Fruit fly (Drosophila melanogaster): ENCODE results near the gene CG34178.
A peak's percentile ranks its signal among the peaks of the same experiment; 100 is the strongest.

The CG34178 gene

dm6 chr2L:4463323-4463722 lies 29.6 kb downstream of the CG34178 start, which contains the start of the genes CG15443 and Paris (continued):
- TF ChIP-seq kah (GFP tag; optimal IDR thresholded peaks at IDR 0.05): peak; percentile 50
- peak; percentile 97 for TF ChIP-seq stwl (tag; optimal IDR thresholded peaks at IDR 0.05)
- peak; percentile 15 for TF ChIP-seq Fer3 (tag; optimal IDR thresholded peaks at IDR 0.05)
- peak; percentile 90 for TF ChIP-seq HLH4C (GFP tag; IDR thresholded peaks at IDR 0.05; ENCODE audit: partially characterized antibody)
- peak; percentile 73 for TF ChIP-seq Scr (GFP tag; IDR thresholded peaks at IDR 0.05; ENCODE audit: partially characterized antibody)
- no peak for TF ChIP-seq fd3F (GFP tag; optimal IDR thresholded peaks at IDR 0.05)
- no peak for TF ChIP-seq C15 (GFP tag; IDR thresholded peaks at IDR 0.05)
- peak; percentile 54 for TF ChIP-seq CG15514 (GFP tag; optimal IDR thresholded peaks at IDR 0.05)
- TF ChIP-seq CG6254 (GFP tag; optimal IDR thresholded peaks at IDR 0.05): peak; percentile 100
- TF ChIP-seq CG10959 (GFP tag; IDR thresholded peaks at IDR 0.05): no peak
- TF ChIP-seq Mrtf (GFP tag; IDR thresholded peaks at IDR 0.05): no peak
- peak; percentile 69 for TF ChIP-seq unc-4 (GFP tag; IDR thresholded peaks at IDR 0.05; ENCODE audit: partially characterized antibody)
- peak in 1 of 2 experiments; percentile 85 for TF ChIP-seq crp (GFP tag; optimal IDR thresholded peaks at IDR 0.05)
- TF ChIP-seq ham (GFP tag; IDR thresholded peaks at IDR 0.05): no peak
- TF ChIP-seq Ets97D (GFP tag; optimal IDR thresholded peaks at IDR 0.05): peak; percentile 41
- TF ChIP-seq Doc3 (GFP tag; IDR thresholded peaks at IDR 0.05; ENCODE audit: partially characterized antibody): peak; percentile 40; the same call in 1 of the 3 replicates
- TF ChIP-seq MTF-1 (GFP tag; optimal IDR thresholded peaks at IDR 0.05; ENCODE audit: borderline replicate concordance): peak; percentile 7
- TF ChIP-seq pzg (GFP tag; optimal IDR thresholded peaks at IDR 0.05): peak; percentile 61
- peak; percentile 24 for TF ChIP-seq nau (GFP tag; optimal IDR thresholded peaks at IDR 0.05)
- peak; percentile 77 for TF ChIP-seq Dp (GFP tag; optimal IDR thresholded peaks at IDR 0.05)
- peak; percentile 65 for TF ChIP-seq amos (GFP tag; IDR thresholded peaks at IDR 0.05; ENCODE audit: partially characterized antibody)
- TF ChIP-seq BEAF-32 (GFP tag; optimal IDR thresholded peaks at IDR 0.05): peak; percentile 42
- peak; percentile 86 for TF ChIP-seq E2f2 (GFP tag; IDR thresholded peaks at IDR 0.05)
- TF ChIP-seq MESR4 (GFP tag; optimal IDR thresholded peaks at IDR 0.05): peak; percentile 2
- 0 out of 3 replicates have a peak, but pooled peaks have one; percentile 33 for TF ChIP-seq CG2199 (GFP tag; IDR thresholded peaks at IDR 0.05)
- peak; percentile 35 for TF ChIP-seq CG33557 (GFP tag; optimal IDR thresholded peaks at IDR 0.05)
- peak; percentile 7 for TF ChIP-seq CG18262 (tag; optimal IDR thresholded peaks at IDR 0.05)
- no peak for TF ChIP-seq CG1529 (GFP tag; optimal IDR thresholded peaks at IDR 0.05)
- TF ChIP-seq onecut (GFP tag; IDR thresholded peaks at IDR 0.05): 0 out of 2 replicates have a peak, but pooled peaks have one; percentile 31
- TF ChIP-seq CG6813 (GFP tag; optimal IDR thresholded peaks at IDR 0.05): no peak
- peak; percentile 98 for TF ChIP-seq mld (GFP tag; IDR thresholded peaks at IDR 0.05; ENCODE audit: partially characterized antibody)
- TF ChIP-seq B-H2 (GFP tag; optimal IDR thresholded peaks at IDR 0.05): peak; percentile 36
- peak; percentile 61 for TF ChIP-seq CG17186 (GFP tag; optimal IDR thresholded peaks at IDR 0.05)
- TF ChIP-seq Sry-δ (GFP tag; optimal IDR thresholded peaks at IDR 0.05): peak; percentile 46
- TF ChIP-seq vvl (GFP tag; IDR thresholded peaks at IDR 0.05): peak; percentile 57
- peak; percentile 22 for TF ChIP-seq CG2120 (GFP tag; optimal IDR thresholded peaks at IDR 0.05)
- TF ChIP-seq Nf-YC (tag; optimal IDR thresholded peaks at IDR 0.05): peak; percentile 10
- peak; percentile 82; the same call in 2 of the 3 replicates for TF ChIP-seq Opbp (GFP tag; IDR thresholded peaks at IDR 0.05; ENCODE audit: partially characterized antibody)
- TF ChIP-seq CG34376 (GFP tag; optimal IDR thresholded peaks at IDR 0.05): peak; percentile 49
- peak; percentile 16 for TF ChIP-seq CG7839 (tag; optimal IDR thresholded peaks at IDR 0.05)
- peak; percentile 38 for TF ChIP-seq phol (tag; optimal IDR thresholded peaks at IDR 0.05)
- peak; percentile 77 for TF ChIP-seq CG16813 (GFP tag; IDR thresholded peaks at IDR 0.05; ENCODE audit: partially characterized antibody)
- TF ChIP-seq Med (GFP tag): peak; percentile 81
- peak; percentile 43 for TF ChIP-seq wek (GFP tag; optimal IDR thresholded peaks at IDR 0.05)
- TF ChIP-seq Dref (GFP tag; IDR thresholded peaks at IDR 0.05): peak; percentile 77
- no peak for TF ChIP-seq CG1647 (GFP tag; optimal IDR thresholded peaks at IDR 0.05)
- peak; percentile 19 for TF ChIP-seq CG17829 (tag; optimal IDR thresholded peaks at IDR 0.05)
- TF ChIP-seq CG30020 (tag; optimal IDR thresholded peaks at IDR 0.05): peak; percentile 77
